Comparison of ENCODE assay signal across 5 fruit fly cellular contexts in genomic region chr3R:30888550-30889259, dm6.
A peak's percentile ranks its signal among the peaks of the same experiment; 100 is the strongest.
TF ChIP-seq lines count a peak whose summit lies in the region.

Sap-r (minus strand) TSS chr3R:30889062.

- TF ChIP-seq CTCF in S2 (optimal IDR thresholded peaks at IDR 0.05; lab: Kevin White, UChicago): peak; percentile 68 to 69
- peak; percentile 77 for TF ChIP-seq CTCF in whole organism, embryonic (GFP tag; optimal IDR thresholded peaks at IDR 0.05; lab: Kevin White, UChicago)

TF ChIP-seq in whole organism, adult, 20 proteins besides CTCF, POLR2A, EP300 and RAD21:
- TF ChIP-seq CG14711 (tag; optimal IDR thresholded peaks at IDR 0.05; lab: Kevin White, UChicago) (peak; percentile 33), cnc (optimal IDR thresholded peaks at IDR 0.05; lab: Kevin White, UChicago) (peak; percentile 87 to 95), CG5204 (GFP tag; optimal IDR thresholded peaks at IDR 0.05; lab: Kevin White, UChicago) (no peak), CG1620 (GFP tag; optimal IDR thresholded peaks at IDR 0.05; lab: Kevin White, UChicago) (peak; percentile 14), ovo (GFP tag; optimal IDR thresholded peaks at IDR 0.05; lab: Kevin White, UChicago) (peak; percentile 17), bab1 (GFP tag; optimal IDR thresholded peaks at IDR 0.05; lab: Kevin White, UChicago) (peak; percentile 88), CG7101 (tag; optimal IDR thresholded peaks at IDR 0.05; lab: Kevin White, UChicago) (peak; percentile 9), Mnt (GFP tag; optimal IDR thresholded peaks at IDR 0.05; lab: Kevin White, UChicago) (no peak), tj (GFP tag; optimal IDR thresholded peaks at IDR 0.05; lab: Kevin White, UChicago) (peak; percentile 58)
TF ChIP-seq in whole organism, adult: peak in this region for 7.

TF ChIP-seq in whole organism, embryonic, 481 proteins besides CTCF, POLR2A, EP300 and RAD21 (continues in another document):
- TF ChIP-seq CG11723 (GFP tag; optimal IDR thresholded peaks at IDR 0.05; lab: Kevin White, UChicago) (no peak), CG9932 (GFP tag; IDR thresholded peaks at IDR 0.05; lab: Robert Waterston, UW) (peak; percentile 49; the same call in 1 of the 2 replicates), Hr39 (optimal IDR thresholded peaks at IDR 0.05; lab: Kevin White, UChicago) (no peak), HmgD (GFP tag; optimal IDR thresholded peaks at IDR 0.05; lab: Kevin White, UChicago) (peak; percentile 48), Fer1 (GFP tag; optimal IDR thresholded peaks at IDR 0.05; lab: Kevin White, UChicago) (peak; percentile 50), CG14710 (tag; optimal IDR thresholded peaks at IDR 0.05; lab: Kevin White, UChicago) (peak; percentile 88), CG10267 (tag; optimal IDR thresholded peaks at IDR 0.05; lab: Kevin White, UChicago) (peak; percentile 59), unc-4 (GFP tag; IDR thresholded peaks at IDR 0.05; lab: Robert Waterston, UW; ENCODE audit: partially characterized antibody) (peak; percentile 82), sd (tag; optimal IDR thresholded peaks at IDR 0.05; lab: Kevin White, UChicago) (peak; percentile 6), CG4854 (GFP tag; optimal IDR thresholded peaks at IDR 0.05; lab: Kevin White, UChicago) (peak; percentile 30), pzg (GFP tag; optimal IDR thresholded peaks at IDR 0.05; lab: Kevin White, UChicago) (peak; percentile 98), vvl (GFP tag; IDR thresholded peaks at IDR 0.05; lab: Robert Waterston, UW) (peak; percentile 49), CG7839 (tag; optimal IDR thresholded peaks at IDR 0.05; lab: Kevin White, UChicago) (peak; percentile 2), ato (GFP tag; IDR thresholded peaks at IDR 0.05; lab: Robert Waterston, UW; ENCODE audit: partially characterized antibody) (0 out of 2 replicates have a peak, but pooled peaks have one; percentile 47), ken (GFP tag; IDR thresholded peaks at IDR 0.05; lab: Robert Waterston, UW) (no peak), CoRest (tag; optimal IDR thresholded peaks at IDR 0.05; lab: Kevin White, UChicago) (peak; percentile 43), odd (GFP tag; optimal IDR thresholded peaks at IDR 0.05; lab: Kevin White, UChicago) (no peak), amos (GFP tag; IDR thresholded peaks at IDR 0.05; lab: Robert Waterston, UW; ENCODE audit: partially characterized antibody) (peak; percentile 90), zen2 (GFP tag; IDR thresholded peaks at IDR 0.05; lab: Robert Waterston, UW; ENCODE audit: partially characterized antibody) (peak; percentile 64; the same call in 2 of the 3 replicates), MBD-R2 (GFP tag; IDR thresholded peaks at IDR 0.05; lab: Robert Waterston, UW) (peak; percentile 52), insv (GFP tag; optimal IDR thresholded peaks at IDR 0.05; lab: Kevin White, UChicago) (peak in 1 of 2 experiments; percentile 46), cad (GFP tag; optimal IDR thresholded peaks at IDR 0.05; lab: Kevin White, UChicago) (no peak), CG33213 (GFP tag; optimal IDR thresholded peaks at IDR 0.05; lab: Kevin White, UChicago) (peak; percentile 83), CG12155 (GFP tag; optimal IDR thresholded peaks at IDR 0.05; lab: Kevin White, UChicago) (peak; percentile 2), pita (GFP tag; optimal IDR thresholded peaks at IDR 0.05; lab: Kevin White, UChicago) (peak; percentile 98)

TF ChIP-seq in whole organism, prepupa, 60 proteins besides CTCF, POLR2A, EP300 and RAD21:
- TF ChIP-seq CG6854 (GFP tag; optimal IDR thresholded peaks at IDR 0.05; lab: Kevin White, UChicago): peak; percentile 53
- peak; percentile 61 for TF ChIP-seq svp (GFP tag; lab: Kevin White, UChicago)
- no peak for TF ChIP-seq salr (GFP tag; optimal IDR thresholded peaks at IDR 0.05; lab: Kevin White, UChicago)
- peak; percentile 22 for TF ChIP-seq esn (GFP tag; optimal IDR thresholded peaks at IDR 0.05; lab: Kevin White, UChicago)
- TF ChIP-seq Hr4 (GFP tag; optimal IDR thresholded peaks at IDR 0.05; lab: Kevin White, UChicago): no peak
- TF ChIP-seq CG3919 (GFP tag; optimal IDR thresholded peaks at IDR 0.05; lab: Kevin White, UChicago): peak; percentile 32
- peak; percentile 38 for TF ChIP-seq Eip75B (GFP tag; optimal IDR thresholded peaks at IDR 0.05; lab: Kevin White, UChicago)
- peak; percentile 38; the same call in 2 of the 3 replicates for TF ChIP-seq CG6163 (GFP tag; IDR thresholded peaks at IDR 0.05; lab: Robert Waterston, UW)
- no peak for TF ChIP-seq CG31627 (GFP tag; optimal IDR thresholded peaks at IDR 0.05; lab: Kevin White, UChicago)
- no peak for TF ChIP-seq CG1621 (tag; optimal IDR thresholded peaks at IDR 0.05; lab: Kevin White, UChicago)
- TF ChIP-seq CG10669 (GFP tag; optimal IDR thresholded peaks at IDR 0.05; lab: Kevin White, UChicago): no peak
- no peak for TF ChIP-seq eg (GFP tag; IDR thresholded peaks at IDR 0.05; lab: Robert Waterston, UW)
- peak; percentile 22 for TF ChIP-seq CG16779 (tag; optimal IDR thresholded peaks at IDR 0.05; lab: Kevin White, UChicago)
- no peak for TF ChIP-seq CG10631 (GFP tag; optimal IDR thresholded peaks at IDR 0.05; lab: Kevin White, UChicago)
- peak; percentile 6 for TF ChIP-seq topi (GFP tag; optimal IDR thresholded peaks at IDR 0.05; lab: Kevin White, UChicago)
- TF ChIP-seq vri (GFP tag; optimal IDR thresholded peaks at IDR 0.05; lab: Kevin White, UChicago): peak; percentile 28
- TF ChIP-seq Met (GFP tag; optimal IDR thresholded peaks at IDR 0.05; lab: Kevin White, UChicago): no peak
- TF ChIP-seq lz (GFP tag; optimal IDR thresholded peaks at IDR 0.05; lab: Kevin White, UChicago): no peak
- TF ChIP-seq CG8119 (GFP tag; IDR thresholded peaks at IDR 0.05; lab: Robert Waterston, UW): no peak
- peak; percentile 70 for TF ChIP-seq Eip78C (GFP tag; lab: Kevin White, UChicago)
- TF ChIP-seq Smox (GFP tag; optimal IDR thresholded peaks at IDR 0.05; lab: Kevin White, UChicago): peak; percentile 15
- no peak for TF ChIP-seq dsx (GFP tag; optimal IDR thresholded peaks at IDR 0.05; lab: Kevin White, UChicago; ENCODE audit: poor library complexity, severe bottlenecking)
- no peak for TF ChIP-seq acj6 (GFP tag; optimal IDR thresholded peaks at IDR 0.05; lab: Kevin White, UChicago)
- TF ChIP-seq ss (GFP tag; optimal IDR thresholded peaks at IDR 0.05; lab: Kevin White, UChicago): peak; percentile 47 to 52
- TF ChIP-seq CG11762 (GFP tag; optimal IDR thresholded peaks at IDR 0.05; lab: Kevin White, UChicago; ENCODE audit: insufficient read depth): no peak
- no peak for TF ChIP-seq spab (GFP tag; optimal IDR thresholded peaks at IDR 0.05; lab: Kevin White, UChicago)
- TF ChIP-seq fkh (GFP tag; optimal IDR thresholded peaks at IDR 0.05; lab: Kevin White, UChicago): peak; percentile 77

TF ChIP-seq in whole organism, wandering third instar larva, 38 proteins besides CTCF, POLR2A, EP300 and RAD21:
- TF ChIP-seq Sp1 (GFP tag; optimal IDR thresholded peaks at IDR 0.05; lab: Kevin White, UChicago) (peak; percentile 57), dsf (GFP tag; optimal IDR thresholded peaks at IDR 0.05; lab: Kevin White, UChicago; ENCODE audit: borderline replicate concordance) (no peak), Rel (GFP tag; optimal IDR thresholded peaks at IDR 0.05; lab: Kevin White, UChicago) (no peak), Rel (tag; optimal IDR thresholded peaks at IDR 0.05; lab: Kevin White, UChicago) (peak; percentile 66), HLH106 (tag; optimal IDR thresholded peaks at IDR 0.05; lab: Kevin White, UChicago) (peak; percentile 12), dl (GFP tag; optimal IDR thresholded peaks at IDR 0.05; lab: Kevin White, UChicago; ENCODE audit: insufficient read depth in 1 of 2, partially characterized antibody in 2 of 2) (no peak), Jra (GFP tag; optimal IDR thresholded peaks at IDR 0.05; lab: Kevin White, UChicago) (peak; percentile 12), Myc (optimal IDR thresholded peaks at IDR 0.05; lab: Kevin White, UChicago) (peak; percentile 27), brk (GFP tag; optimal IDR thresholded peaks at IDR 0.05; lab: Kevin White, UChicago) (no peak), h (GFP tag; optimal IDR thresholded peaks at IDR 0.05; lab: Kevin White, UChicago) (peak; percentile 43), br (GFP tag; optimal IDR thresholded peaks at IDR 0.05; lab: Kevin White, UChicago) (peak; percentile 38), psq (GFP tag; optimal IDR thresholded peaks at IDR 0.05; lab: Kevin White, UChicago) (peak; percentile 60), CG32264 (GFP tag; optimal IDR thresholded peaks at IDR 0.05; lab: Kevin White, UChicago) (peak; percentile 14), tai (GFP tag; optimal IDR thresholded peaks at IDR 0.05; lab: Kevin White, UChicago) (peak; percentile 22), Dif (GFP tag; optimal IDR thresholded peaks at IDR 0.05; lab: Kevin White, UChicago; ENCODE audit: partially characterized antibody) (peak; percentile 44)
